Fruit fly (Drosophila melanogaster) whole organism, adult: ENCODE data around the gene DNAlig3.

Experiments used
- kay ChIP-seq: fragments of 200-800 bp; sonication (Bioruptor generic); peaks from one replicate; lab custom pipeline; 2016; ENCODE audit warnings: missing biosample characterization, missing genetic modification characterization, borderline replicate concordance
- ovo ChIP-seq: fragments of 200-800 bp; sonication (Bioruptor generic); optimal IDR thresholded peaks from 2 replicates; lab custom pipeline; 2016; ENCODE audit warnings: missing biosample characterization, missing genetic modification characterization

dm6 chr3R:12379708-12380107, 21.9 kb downstream of the DNAlig3 start, which contains the start of gene GstD8:
- no peak for TF ChIP-seq ovo (GFP tag; lab: Kevin White, UChicago)
- no peak for TF ChIP-seq kay
